Fruit fly (Drosophila melanogaster): Measurements from ENCODE around the gene CG4390.

Gene CG4390

DNA sequence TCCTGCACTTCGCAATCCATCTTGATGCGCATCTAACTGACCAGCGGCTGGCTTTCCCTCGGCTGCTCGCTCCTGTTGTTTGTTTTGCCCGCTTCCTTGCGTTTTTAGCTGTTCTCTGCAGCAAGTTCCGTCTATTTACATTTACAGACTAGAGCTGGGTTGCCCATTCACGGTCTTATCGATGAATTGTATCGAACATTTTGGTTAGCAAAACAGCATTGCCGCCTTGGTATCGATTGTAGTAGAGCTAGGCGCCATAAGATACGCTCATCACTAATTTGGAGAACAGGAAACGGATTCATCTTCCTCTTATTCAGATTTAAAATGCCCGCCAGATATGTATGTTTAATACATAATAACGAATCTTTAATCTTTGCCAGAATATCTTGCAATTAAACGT lies 23.7 kb downstream of the CG4390 start, which contains the start of gene Regnase-1 (continued):
- peak; percentile 54 for TF ChIP-seq CG30431 (GFP tag; optimal IDR thresholded peaks at IDR 0.05)
- peak; percentile 86 for TF ChIP-seq sim (GFP tag; IDR thresholded peaks at IDR 0.05)
- TF ChIP-seq Scr (GFP tag; IDR thresholded peaks at IDR 0.05; ENCODE audit: partially characterized antibody): peak; percentile 96
- peak; percentile 92 for TF ChIP-seq CG15011 (GFP tag; optimal IDR thresholded peaks at IDR 0.05)
- peak; percentile 83 for TF ChIP-seq B-H1 (GFP tag; IDR thresholded peaks at IDR 0.05)
- TF ChIP-seq CG16863 (GFP tag; optimal IDR thresholded peaks at IDR 0.05): peak; percentile 77
- peak; percentile 82 for TF ChIP-seq CG32767 (GFP tag; IDR thresholded peaks at IDR 0.05)
- no peak for TF ChIP-seq Stat92E (GFP tag; optimal IDR thresholded peaks at IDR 0.05)
- peak; percentile 78 for TF ChIP-seq gem (tag; optimal IDR thresholded peaks at IDR 0.05)
- TF ChIP-seq E2f1 (GFP tag; IDR thresholded peaks at IDR 0.05): peak; percentile 90
- TF ChIP-seq slbo (GFP tag; IDR thresholded peaks at IDR 0.05): peak; percentile 79
- peak; percentile 91 for TF ChIP-seq p53 (GFP tag; optimal IDR thresholded peaks at IDR 0.05)
- TF ChIP-seq MTF-1 (GFP tag; optimal IDR thresholded peaks at IDR 0.05; ENCODE audit: borderline replicate concordance): peak; percentile 97
- TF ChIP-seq CG1233 (GFP tag; optimal IDR thresholded peaks at IDR 0.05): peak; percentile 96
- peak; percentile 91 for TF ChIP-seq CG15269 (tag; optimal IDR thresholded peaks at IDR 0.05)
- peak; percentile 84 for TF ChIP-seq oc (tag; optimal IDR thresholded peaks at IDR 0.05)
- TF ChIP-seq mam (GFP tag; optimal IDR thresholded peaks at IDR 0.05): peak; percentile 80
- TF ChIP-seq Bteb2 (GFP tag; optimal IDR thresholded peaks at IDR 0.05): peak; percentile 85
- peak; percentile 92 for TF ChIP-seq Dbx (GFP tag; IDR thresholded peaks at IDR 0.05)
- TF ChIP-seq ranshi (GFP tag; IDR thresholded peaks at IDR 0.05): peak; percentile 76; the same call in 1 of the 2 replicates
- peak; percentile 76 for TF ChIP-seq dmrt11E (tag; optimal IDR thresholded peaks at IDR 0.05)
- TF ChIP-seq CG3163 (GFP tag; optimal IDR thresholded peaks at IDR 0.05): peak; percentile 77
- peak; percentile 55 for TF ChIP-seq jing (GFP tag; optimal IDR thresholded peaks at IDR 0.05)
- TF ChIP-seq sens-2 (GFP tag; IDR thresholded peaks at IDR 0.05): peak; percentile 94
- TF ChIP-seq fru (optimal IDR thresholded peaks at IDR 0.05): no peak
- no peak for TF ChIP-seq ftz-f1 (GFP tag; optimal IDR thresholded peaks at IDR 0.05)
- TF ChIP-seq sug (tag; optimal IDR thresholded peaks at IDR 0.05): peak; percentile 88
- peak; percentile 68 for TF ChIP-seq CG1602 (GFP tag; optimal IDR thresholded peaks at IDR 0.05)
- TF ChIP-seq tin (GFP tag; optimal IDR thresholded peaks at IDR 0.05): peak; percentile 83
- TF ChIP-seq wdn (GFP tag; IDR thresholded peaks at IDR 0.05): peak; percentile 85
- no peak for TF ChIP-seq tll (GFP tag; optimal IDR thresholded peaks at IDR 0.05)
- TF ChIP-seq lola (GFP tag; optimal IDR thresholded peaks at IDR 0.05): peak in 1 of 3 experiments; percentile 67
- no peak for TF ChIP-seq yki (optimal IDR thresholded peaks at IDR 0.05)
- peak; percentile 84 for TF ChIP-seq CG9437 (GFP tag; optimal IDR thresholded peaks at IDR 0.05)
- peak; percentile 73 for TF ChIP-seq Antp (GFP tag; optimal IDR thresholded peaks at IDR 0.05)
- TF ChIP-seq pnt (GFP tag; optimal IDR thresholded peaks at IDR 0.05): peak; percentile 11
- TF ChIP-seq C15 (GFP tag; IDR thresholded peaks at IDR 0.05): peak; percentile 75; the same call in 2 of the 3 replicates
- peak; percentile 62 for TF ChIP-seq Neu2 (GFP tag; optimal IDR thresholded peaks at IDR 0.05; ENCODE audit: borderline replicate concordance)
- TF ChIP-seq CG1603 (tag; optimal IDR thresholded peaks at IDR 0.05): peak; percentile 96
- TF ChIP-seq CG32532 (GFP tag; IDR thresholded peaks at IDR 0.05): peak; percentile 93
- TF ChIP-seq lmd (GFP tag; IDR thresholded peaks at IDR 0.05): peak; percentile 67
- peak; percentile 89 for TF ChIP-seq NFAT (GFP tag; IDR thresholded peaks at IDR 0.05)
- TF ChIP-seq grau (tag; optimal IDR thresholded peaks at IDR 0.05): peak; percentile 85
- peak; percentile 92 for TF ChIP-seq CG12299 (tag; optimal IDR thresholded peaks at IDR 0.05)
- TF ChIP-seq sr (GFP tag; IDR thresholded peaks at IDR 0.05): peak; percentile 92
- peak; percentile 72 for TF ChIP-seq al (GFP tag; IDR thresholded peaks at IDR 0.05)
- peak; percentile 95 for TF ChIP-seq PHDP (tag; optimal IDR thresholded peaks at IDR 0.05)
- TF ChIP-seq CG31388 (GFP tag; optimal IDR thresholded peaks at IDR 0.05): peak; percentile 49
- TF ChIP-seq Atf3 (GFP tag; optimal IDR thresholded peaks at IDR 0.05): peak; percentile 83
- TF ChIP-seq fu2 (GFP tag; optimal IDR thresholded peaks at IDR 0.05): peak; percentile 88
- TF ChIP-seq CG8388 (GFP tag; optimal IDR thresholded peaks at IDR 0.05): peak; percentile 90
- TF ChIP-seq CG34376 (GFP tag; optimal IDR thresholded peaks at IDR 0.05): peak; percentile 97
